Worm (Caenorhabditis elegans) whole organism, late embryonic: ENCODE results near the gene F49C5.12.

ENCODE experiments used
- C08G9.2 ChIP-seq: sonication (generic microtip); optimal IDR thresholded peaks from 2 replicates; lab custom pipeline; 2016; ENCODE audit warnings: mild to moderate bottlenecking, missing genetic modification characterization, moderate library complexity, missing compliant biosample characterization
- C38D4.7 ChIP-seq: fragments of 200-800 bp; sonication (Bioruptor generic); optimal IDR thresholded peaks from 2 replicates; lab custom pipeline; 2018; ENCODE audit warnings: mild to moderate bottlenecking, missing genetic modification characterization, moderate library complexity, missing compliant biosample characterization
- F13H6.1 ChIP-seq: sonication (generic microtip); optimal IDR thresholded peaks from 2 replicates; lab custom pipeline; 2016; ENCODE audit warnings: missing genetic modification characterization, missing compliant biosample characterization
- K09A11.1 ChIP-seq: sonication (generic microtip); optimal IDR thresholded peaks from 2 replicates; lab custom pipeline; 2017; ENCODE audit warnings: antibody characterized with exemption, mild to moderate bottlenecking, missing genetic modification characterization, missing compliant biosample characterization; ENCODE audit not compliant: insufficient read depth
- ama-1 ChIP-seq: fragments of 150-350 bp; optimal IDR thresholded peaks from 2 replicates; lab custom pipeline; 2014
- ceh-14 ChIP-seq: sonication (generic microtip); optimal IDR thresholded peaks from 2 replicates; lab custom pipeline; 2016; ENCODE audit warnings: missing genotype, missing genetic modification characterization, missing compliant biosample characterization
- ceh-18 ChIP-seq: sonication (generic microtip); optimal IDR thresholded peaks from 2 replicates; lab custom pipeline; 2016; ENCODE audit warnings: missing genetic modification characterization, missing compliant biosample characterization
- ceh-2 ChIP-seq: sonication (generic microtip); optimal IDR thresholded peaks from 2 replicates; lab custom pipeline; 2016; ENCODE audit warnings: missing genotype, missing genetic modification characterization, missing compliant biosample characterization
- ceh-30 ChIP-seq: fragments of 150-350 bp; optimal IDR thresholded peaks from 2 replicates; lab custom pipeline; 2014; ENCODE audit warnings: missing biosample characterization, missing genetic modification characterization
- ceh-31 ChIP-seq: sonication (generic microtip); optimal IDR thresholded peaks from 2 replicates; lab custom pipeline; 2016; ENCODE audit warnings: missing genetic modification characterization, missing compliant biosample characterization
- ceh-45 ChIP-seq: fragments of 200-800 bp; sonication (Bioruptor generic); IDR thresholded peaks from 2 replicates; pipeline ENCODE4 v1.3.6; 2022; ENCODE audit warnings: missing genetic modification reagents, missing genetic modification characterization, missing compliant biosample characterization
- elt-4 ChIP-seq: sonication (generic microtip); optimal IDR thresholded peaks from 2 replicates; lab custom pipeline; 2016; ENCODE audit warnings: missing genetic modification characterization, missing compliant biosample characterization
- ets-4 ChIP-seq: sonication (generic microtip); optimal IDR thresholded peaks from 2 replicates; lab custom pipeline; 2016; ENCODE audit warnings: missing genetic modification characterization, missing compliant biosample characterization
- fax-1 ChIP-seq: sonication (generic microtip); optimal IDR thresholded peaks from 2 replicates; lab custom pipeline; 2016; ENCODE audit warnings: missing genotype, missing genetic modification characterization, missing compliant biosample characterization
- fkh-6 ChIP-seq: sonication (generic microtip); optimal IDR thresholded peaks from 2 replicates; lab custom pipeline; 2016; ENCODE audit warnings: missing genetic modification characterization, missing compliant biosample characterization
- gmeb-2 ChIP-seq: sonication (generic microtip); optimal IDR thresholded peaks from 2 replicates; lab custom pipeline; 2016; ENCODE audit warnings: missing genetic modification characterization, inconsistent platforms, missing compliant biosample characterization
- hlh-13 ChIP-seq: fragments of 200-800 bp; sonication (Bioruptor generic); optimal IDR thresholded peaks from 2 replicates; lab custom pipeline; 2018; ENCODE audit warnings: mild to moderate bottlenecking, missing genetic modification characterization, missing compliant biosample characterization
- hlh-15 ChIP-seq: sonication (generic microtip); optimal IDR thresholded peaks from 2 replicates; lab custom pipeline; 2016; ENCODE audit warnings: missing genetic modification characterization, missing compliant biosample characterization
- hlh-30 ChIP-seq: sonication (generic microtip); optimal IDR thresholded peaks from 2 replicates; lab custom pipeline; 2017; ENCODE audit warnings: antibody characterized with exemption, missing genetic modification characterization, missing compliant biosample characterization; ENCODE audit not compliant: insufficient read depth
- hlh-6 ChIP-seq: sonication (generic microtip); optimal IDR thresholded peaks from 2 replicates; lab custom pipeline; 2016; ENCODE audit warnings: missing genotype, missing genetic modification characterization, missing compliant biosample characterization
- hlh-8 ChIP-seq: sonication (generic microtip); optimal IDR thresholded peaks from 2 replicates; lab custom pipeline; 2016; ENCODE audit warnings: missing genotype, missing genetic modification characterization, missing compliant biosample characterization
- lim-6 ChIP-seq: sonication (generic microtip); optimal IDR thresholded peaks from 2 replicates; lab custom pipeline; 2016; ENCODE audit warnings: missing genetic modification characterization, missing compliant biosample characterization
- madf-2 ChIP-seq: sonication (generic microtip); optimal IDR thresholded peaks from 2 replicates; lab custom pipeline; 2017; ENCODE audit warnings: missing genetic modification characterization, missing compliant biosample characterization
- npax-4 ChIP-seq: sonication (generic microtip); optimal IDR thresholded peaks from 2 replicates; lab custom pipeline; 2016; ENCODE audit warnings: missing genetic modification characterization, missing compliant biosample characterization
- odd-2 ChIP-seq: sonication (generic microtip); optimal IDR thresholded peaks from 2 replicates; lab custom pipeline; 2017; ENCODE audit warnings: antibody characterized with exemption, mild to moderate bottlenecking, missing genetic modification characterization, missing compliant biosample characterization
- pax-1 ChIP-seq: fragments of 150-350 bp; optimal IDR thresholded peaks from 2 replicates; lab custom pipeline; 2014; ENCODE audit warnings: missing biosample characterization, missing genetic modification characterization
- pha-2 ChIP-seq: sonication (generic microtip); optimal IDR thresholded peaks from 2 replicates; lab custom pipeline; 2017; ENCODE audit warnings: mild to moderate bottlenecking, missing genetic modification characterization, missing compliant biosample characterization
- pha-4 ChIP-seq: fragments of 150-350 bp; optimal IDR thresholded peaks from 2 replicates; lab custom pipeline; 2018; ENCODE audit warnings: missing biosample characterization, missing genetic modification reagents, missing genetic modification characterization
- pros-1 ChIP-seq: fragments of 150-350 bp; optimal IDR thresholded peaks from 2 replicates; lab custom pipeline; 2014; ENCODE audit warnings: missing biosample characterization, missing genetic modification reagents, missing genetic modification characterization
- ref-2 ChIP-seq: sonication (generic microtip); optimal IDR thresholded peaks from 2 replicates; lab custom pipeline; 2016; ENCODE audit warnings: missing genetic modification characterization, missing compliant biosample characterization
- rnt-1 ChIP-seq: sonication (generic microtip); optimal IDR thresholded peaks from 2 replicates; lab custom pipeline; 2016; ENCODE audit warnings: missing genetic modification characterization, missing compliant biosample characterization
- sdc-2 ChIP-seq: sonication (generic microtip); optimal IDR thresholded peaks from 2 replicates; lab custom pipeline; 2016; ENCODE audit warnings: missing genotype, missing genetic modification characterization, missing compliant biosample characterization
- syd-9 ChIP-seq: sonication (generic microtip); optimal IDR thresholded peaks from 2 replicates; lab custom pipeline; 2016; ENCODE audit warnings: mild to moderate bottlenecking, missing genetic modification characterization, moderate library complexity, missing compliant biosample characterization
- tbx-7 ChIP-seq: sonication (generic microtip); optimal IDR thresholded peaks from 2 replicates; lab custom pipeline; 2016; ENCODE audit warnings: missing genotype, missing genetic modification characterization, missing compliant biosample characterization
- ttx-3 ChIP-seq: sonication (generic microtip); optimal IDR thresholded peaks from 2 replicates; lab custom pipeline; 2016; ENCODE audit warnings: missing genetic modification reagents, missing genetic modification characterization, missing compliant biosample characterization
- unc-42 ChIP-seq: sonication (generic microtip); optimal IDR thresholded peaks from 2 replicates; lab custom pipeline; 2016; ENCODE audit warnings: missing genotype, missing genetic modification characterization, missing compliant biosample characterization
- unc-86 ChIP-seq: sonication (generic microtip); optimal IDR thresholded peaks from 2 replicates; lab custom pipeline; 2016; ENCODE audit warnings: missing genetic modification characterization, missing compliant biosample characterization
- zip-5 ChIP-seq: sonication (generic microtip); optimal IDR thresholded peaks from 2 replicates; lab custom pipeline; 2016; ENCODE audit warnings: missing genetic modification characterization, missing compliant biosample characterization
- ztf-16 ChIP-seq: sonication (generic microtip); optimal IDR thresholded peaks from 2 replicates; lab custom pipeline; 2017; ENCODE audit warnings: missing genetic modification characterization, missing compliant biosample characterization

Gene F49C5.12

ce11 chrII:12525526-12525925 lies 34.6 kb downstream of the F49C5.12 start, which contains the start of gene srx-118:
TSS of gene srx-118 (plus strand) at chrII:12525826.
- no peak for TF ChIP-seq F13H6.1 (tag; lab: Kevin White, UChicago)
- TF ChIP-seq pros-1 (tag; lab: Kevin White, UChicago), result no peak
- no peak for TF ChIP-seq ceh-31 (tag; lab: Kevin White, UChicago)
- TF ChIP-seq K09A11.1 (tag; lab: Kevin White, UChicago), result no peak
- no peak for TF ChIP-seq ttx-3 (tag; lab: Kevin White, UChicago)
- TF ChIP-seq fax-1 (tag; lab: Kevin White, UChicago), result no peak
- no peak for TF ChIP-seq zip-5 (tag; lab: Kevin White, UChicago)
- TF ChIP-seq sdc-2 (tag; lab: Kevin White, UChicago), result no peak
- no peak for TF ChIP-seq lim-6 (tag; lab: Kevin White, UChicago)
- no peak for TF ChIP-seq C38D4.7 (GFP tag; lab: Kevin White, UChicago)
- no peak for TF ChIP-seq unc-42
- no peak for TF ChIP-seq elt-4 (tag; lab: Kevin White, UChicago)

ce11 chrII:12519616-12520015 lies 40.5 kb downstream of the F49C5.12 start, which contains the start of gene ceh-99:
TSS of gene ceh-99 (plus strand) at chrII:12519981.
- TF ChIP-seq madf-2 (tag; lab: Kevin White, UChicago) (no peak), ztf-16 (tag; lab: Kevin White, UChicago) (no peak), sdc-2 (tag; lab: Kevin White, UChicago) (no peak), fkh-6 (tag; lab: Kevin White, UChicago) (no peak), pha-2 (tag; lab: Kevin White, UChicago) (no peak), syd-9 (tag; lab: Kevin White, UChicago) (no peak), odd-2 (tag; lab: Kevin White, UChicago) (no peak)

- TF ChIP-seq unc-86 (tag; lab: Kevin White, UChicago) (no peak), sdc-2 (tag; lab: Kevin White, UChicago) (no peak), ceh-2 (no peak), pha-2 (tag; lab: Kevin White, UChicago) (no peak), tbx-7 (tag; lab: Kevin White, UChicago) (no peak), ets-4 (tag; lab: Kevin White, UChicago) (no peak), elt-4 (tag; lab: Kevin White, UChicago) (no peak), ceh-45 (GFP tag; lab: Robert Waterston, UW) (no peak), pha-4 (tag; lab: Kevin White, UChicago) (no peak), hlh-30 (tag; lab: Kevin White, UChicago) (no peak)
Measured at ce11 chrII:12518809-12519344, 41.2 kb downstream of the F49C5.12 start, which contains the start of gene srh-70. TSS of gene srh-70 (minus strand) at chrII:12518859.

ce11 chrII:12518008-12518407 lies 42.1 kb downstream of the F49C5.12 start:
- TF ChIP-seq npax-4 (no peak), C08G9.2 (tag; lab: Kevin White, UChicago) (no peak), gmeb-2 (tag; lab: Kevin White, UChicago) (no peak), hlh-15 (tag; lab: Kevin White, UChicago) (no peak), pha-4 (tag; lab: Kevin White, UChicago) (no peak), ceh-14 (tag; lab: Kevin White, UChicago) (no peak), ref-2 (tag; lab: Kevin White, UChicago) (no peak), hlh-8 (tag; lab: Kevin White, UChicago) (no peak), ama-1 (lab: Kevin White, UChicago) (no peak), pax-1 (tag; lab: Kevin White, UChicago) (no peak), rnt-1 (tag; lab: Kevin White, UChicago) (no peak), lim-6 (tag; lab: Kevin White, UChicago) (no peak), ceh-30 (tag; lab: Kevin White, UChicago) (no peak), hlh-6 (tag; lab: Kevin White, UChicago) (no peak), syd-9 (tag; lab: Kevin White, UChicago) (no peak), ceh-18 (tag; lab: Kevin White, UChicago) (no peak), unc-42 (no peak), hlh-13 (GFP tag; lab: Kevin White, UChicago) (no peak), ceh-31 (tag; lab: Kevin White, UChicago) (no peak)
- TF ChIP-seq, all 69 proteins: peak for 0
